Worm (Caenorhabditis elegans) whole organism, early embryonic: ENCODE measurements around the gene srh-219.

Experiments used
- B0310.2 ChIP-seq: sonication (generic microtip); optimal IDR thresholded peaks from 2 replicates; lab custom pipeline; 2016; ENCODE audit warnings: mild to moderate bottlenecking, missing genetic modification characterization, missing compliant biosample characterization
- F13C5.2 ChIP-seq: sonication (generic microtip); optimal IDR thresholded peaks from 2 replicates; lab custom pipeline; 2017; ENCODE audit warnings: mild to moderate bottlenecking, missing genetic modification characterization, inconsistent platforms, missing compliant biosample characterization
- aly-1 ChIP-seq: sonication (generic microtip); optimal IDR thresholded peaks from 2 replicates; lab custom pipeline; 2016; ENCODE audit warnings: missing genetic modification characterization, missing compliant biosample characterization
- ama-1 ChIP-seq: fragments of 150-350 bp; optimal IDR thresholded peaks from 2 replicates; lab custom pipeline; 2014
- ceh-13 ChIP-seq: fragments of 200-800 bp; sonication (Bioruptor generic); optimal IDR thresholded peaks from 2 replicates; lab custom pipeline; 2018; ENCODE audit warnings: mild to moderate bottlenecking, missing genetic modification characterization, missing compliant biosample characterization
- ceh-36 ChIP-seq: sonication (generic microtip); optimal IDR thresholded peaks from 2 replicates; lab custom pipeline; 2016; ENCODE audit warnings: missing genetic modification characterization, inconsistent platforms, missing compliant biosample characterization
- ets-7 ChIP-seq: sonication (generic microtip); optimal IDR thresholded peaks from 2 replicates; lab custom pipeline; 2016; ENCODE audit warnings: missing genotype, missing genetic modification characterization, missing compliant biosample characterization
- flt-1 ChIP-seq: fragments of 200-800 bp; sonication (Bioruptor generic); IDR thresholded peaks from 2 replicates; pipeline ENCODE4 v1.3.6; 2022; ENCODE audit warnings: missing genetic modification characterization, missing compliant biosample characterization
- hmbx-1 ChIP-seq: sonication (generic microtip); optimal IDR thresholded peaks from 2 replicates; lab custom pipeline; 2016; ENCODE audit warnings: mild to moderate bottlenecking, missing genetic modification characterization, missing compliant biosample characterization
- hmg-4 ChIP-seq: fragments of 200-800 bp; sonication (Bioruptor generic); optimal IDR thresholded peaks from 2 replicates; lab custom pipeline; 2018; ENCODE audit warnings: mild to moderate bottlenecking, missing genetic modification characterization, missing compliant biosample characterization
- hnd-1 ChIP-seq: sonication (generic microtip); optimal IDR thresholded peaks from 2 replicates; lab custom pipeline; 2016; ENCODE audit warnings: missing genetic modification characterization, missing compliant biosample characterization
- pes-1 ChIP-seq: fragments of 200-800 bp; sonication (Bioruptor generic); IDR thresholded peaks from 2 replicates; pipeline ENCODE4 v1.3.6; 2022; ENCODE audit warnings: missing genetic modification reagents, missing genetic modification characterization, missing compliant biosample characterization
- scrt-1 ChIP-seq: fragments of 200-800 bp; sonication (Bioruptor generic); IDR thresholded peaks from 2 replicates; pipeline ENCODE4 v1.3.6; 2022; ENCODE audit warnings: missing genetic modification characterization, missing compliant biosample characterization
- sea-1 ChIP-seq: fragments of 200-800 bp; sonication (Bioruptor generic); conservative IDR thresholded peaks from 2 replicates; pipeline ENCODE4 v1.3.6; 2022; ENCODE audit warnings: missing genetic modification characterization, missing compliant biosample characterization
- tbx-11 ChIP-seq: fragments of 200-800 bp; sonication (Bioruptor generic); IDR thresholded peaks from 2 replicates; pipeline ENCODE4 v1.3.6; 2022; ENCODE audit warnings: missing genetic modification characterization, missing compliant biosample characterization
- tbx-37 ChIP-seq: fragments of 200-800 bp; sonication (Bioruptor generic); conservative IDR thresholded peaks from 2 replicates; pipeline ENCODE4 v1.3.6; 2022; ENCODE audit warnings: missing genetic modification reagents, missing genetic modification characterization, missing compliant biosample characterization
- tra-4 ChIP-seq: sonication (generic microtip); optimal IDR thresholded peaks from 2 replicates; lab custom pipeline; 2017; ENCODE audit warnings: missing genetic modification characterization, missing compliant biosample characterization

The srh-219 gene

ce11 chrV:15466719-15467118 lies 28.6 kb upstream of the srh-219 start:
- TF ChIP-seq ets-7 (tag; lab: Kevin White, UChicago) (no peak), F13C5.2 (tag; lab: Kevin White, UChicago) (no peak), pes-1 (GFP tag; lab: Robert Waterston, UW) (no peak), hnd-1 (tag; lab: Kevin White, UChicago) (no peak)

ce11 chrV:15471029-15471428 lies 24.2 kb upstream of the srh-219 start, which contains the start of gene dpf-1:
Gene dpf-1, plus strand, starts transcription at chrV:15471329.
- TF ChIP-seq aly-1 (tag; lab: Kevin White, UChicago) (no peak), pes-1 (GFP tag; lab: Robert Waterston, UW) (no peak), hmg-4 (GFP tag; lab: Kevin White, UChicago) (no peak), ama-1 (lab: Kevin White, UChicago) (no peak), hnd-1 (tag; lab: Kevin White, UChicago) (no peak), scrt-1 (GFP tag; lab: Robert Waterston, UW) (no peak), ceh-36 (no peak), B0310.2 (tag; lab: Kevin White, UChicago) (no peak), tbx-11 (GFP tag; lab: Robert Waterston, UW) (no peak), F13C5.2 (tag; lab: Kevin White, UChicago) (no peak), tbx-37 (GFP tag; lab: Robert Waterston, UW) (no peak), ceh-13 (GFP tag; lab: Kevin White, UChicago) (no peak), tra-4 (tag; lab: Kevin White, UChicago) (no peak), sea-1 (GFP tag; lab: Robert Waterston, UW) (no peak), flt-1 (GFP tag; lab: Robert Waterston, UW) (no peak)

ce11 chrV:15478597-15478996 lies 16.7 kb upstream of the srh-219 start, which contains the start of gene C06B8.2:
Gene C06B8.2, minus strand, starts transcription at chrV:15478749.
- TF ChIP-seq pes-1 (GFP tag; lab: Robert Waterston, UW) (no peak), tra-4 (tag; lab: Kevin White, UChicago) (no peak), tbx-37 (GFP tag; lab: Robert Waterston, UW) (no peak), tbx-11 (GFP tag; lab: Robert Waterston, UW) (no peak), hmg-4 (GFP tag; lab: Kevin White, UChicago) (no peak), flt-1 (GFP tag; lab: Robert Waterston, UW) (no peak), ama-1 (lab: Kevin White, UChicago) (no peak), ceh-13 (GFP tag; lab: Kevin White, UChicago) (no peak), ets-7 (tag; lab: Kevin White, UChicago) (no peak)

ce11 chrV:15479107-15479506 lies 16.2 kb upstream of the srh-219 start:
- no peak for TF ChIP-seq ama-1 (lab: Kevin White, UChicago)
- TF ChIP-seq tbx-37 (GFP tag; lab: Robert Waterston, UW): no peak
- no peak for TF ChIP-seq aly-1 (tag; lab: Kevin White, UChicago)
- no peak for TF ChIP-seq tbx-11 (GFP tag; lab: Robert Waterston, UW)

ce11 chrV:15479825-15480224 lies 15.4 kb upstream of the srh-219 start:
- TF ChIP-seq flt-1 (GFP tag; lab: Robert Waterston, UW): no peak
- TF ChIP-seq ets-7 (tag; lab: Kevin White, UChicago): no peak
- no peak for TF ChIP-seq pes-1 (GFP tag; lab: Robert Waterston, UW)
- TF ChIP-seq sea-1 (GFP tag; lab: Robert Waterston, UW): no peak
- no peak for TF ChIP-seq tbx-11 (GFP tag; lab: Robert Waterston, UW)
- TF ChIP-seq hmg-4 (GFP tag; lab: Kevin White, UChicago): no peak

- TF ChIP-seq tbx-11 (GFP tag; lab: Robert Waterston, UW): no peak
- no peak for TF ChIP-seq hnd-1 (tag; lab: Kevin White, UChicago)
- no peak for TF ChIP-seq tra-4 (tag; lab: Kevin White, UChicago)
- no peak for TF ChIP-seq F13C5.2 (tag; lab: Kevin White, UChicago)
Observed at ce11 chrV:15480505-15481075, 14.7 kb upstream of the srh-219 start.

- TF ChIP-seq ama-1 (lab: Kevin White, UChicago): no peak
- TF ChIP-seq pes-1 (GFP tag; lab: Robert Waterston, UW): no peak
- TF ChIP-seq F13C5.2 (tag; lab: Kevin White, UChicago): no peak
- no peak for TF ChIP-seq ets-7 (tag; lab: Kevin White, UChicago)
- no peak for TF ChIP-seq hmbx-1
- no peak for TF ChIP-seq tra-4 (tag; lab: Kevin White, UChicago)
- TF ChIP-seq B0310.2 (tag; lab: Kevin White, UChicago): no peak
- no peak for TF ChIP-seq scrt-1 (GFP tag; lab: Robert Waterston, UW)
- no peak for TF ChIP-seq hnd-1 (tag; lab: Kevin White, UChicago)
- TF ChIP-seq ceh-36: no peak
- no peak for TF ChIP-seq aly-1 (tag; lab: Kevin White, UChicago)
- no peak for TF ChIP-seq sea-1 (GFP tag; lab: Robert Waterston, UW)
- TF ChIP-seq tbx-37 (GFP tag; lab: Robert Waterston, UW): no peak
- TF ChIP-seq hmg-4 (GFP tag; lab: Kevin White, UChicago): no peak
Observed at ce11 chrV:15481374-15481773, 13.9 kb upstream of the srh-219 start, which contains the start of gene nhr-150. Gene nhr-150, minus strand, starts transcription at chrV:15481465.

ce11 chrV:15483563-15483962 lies 11.7 kb upstream of the srh-219 start:
- no peak for TF ChIP-seq tbx-37 (GFP tag; lab: Robert Waterston, UW)
- TF ChIP-seq tra-4 (tag; lab: Kevin White, UChicago): no peak
- no peak for TF ChIP-seq B0310.2 (tag; lab: Kevin White, UChicago)
- TF ChIP-seq ceh-13 (GFP tag; lab: Kevin White, UChicago): no peak
- no peak for TF ChIP-seq hnd-1 (tag; lab: Kevin White, UChicago)
- no peak for TF ChIP-seq hmbx-1
- TF ChIP-seq pes-1 (GFP tag; lab: Robert Waterston, UW): no peak
- TF ChIP-seq hmg-4 (GFP tag; lab: Kevin White, UChicago): no peak
- TF ChIP-seq F13C5.2 (tag; lab: Kevin White, UChicago): no peak
- TF ChIP-seq flt-1 (GFP tag; lab: Robert Waterston, UW): no peak
- no peak for TF ChIP-seq scrt-1 (GFP tag; lab: Robert Waterston, UW)
- TF ChIP-seq tbx-11 (GFP tag; lab: Robert Waterston, UW): no peak
- no peak for TF ChIP-seq sea-1 (GFP tag; lab: Robert Waterston, UW)
- no peak for TF ChIP-seq aly-1 (tag; lab: Kevin White, UChicago)
- TF ChIP-seq ceh-36: no peak
- TF ChIP-seq ama-1 (lab: Kevin White, UChicago): no peak
- TF ChIP-seq ets-7 (tag; lab: Kevin White, UChicago): no peak
